Worm (Caenorhabditis elegans): ENCODE measurements around the gene rpi-2.

Gene rpi-2

ce11 chrIV:1722953-1723352 lies 11.9 kb downstream of the rpi-2 start:
- TF ChIP-seq nhr-23 (tag; optimal IDR thresholded peaks at IDR 0.05) (no peak), nhr-25 (tag; optimal IDR thresholded peaks at IDR 0.05) (peak; percentile 27), fos-1 (tag; optimal IDR thresholded peaks at IDR 0.05) (no peak), zag-1 (tag; optimal IDR thresholded peaks at IDR 0.05) (no peak), mbf-1 (tag; optimal IDR thresholded peaks at IDR 0.05) (no peak), elt-1 (tag; optimal IDR thresholded peaks at IDR 0.05) (no peak), ama-1 (optimal IDR thresholded peaks at IDR 0.05) (peak; percentile 28), C34F6.9 (tag; optimal IDR thresholded peaks at IDR 0.05) (no peak), sma-3 (GFP tag; optimal IDR thresholded peaks at IDR 0.05) (peak; percentile 40), lin-11 (tag; optimal IDR thresholded peaks at IDR 0.05) (no peak), dmd-4 (tag; optimal IDR thresholded peaks at IDR 0.05) (no peak)

ce11 chrIV:1724283-1724682 lies 13.2 kb downstream of the rpi-2 start, which contains the start of gene epic-3:
TSS of gene epic-3 (minus strand) at chrIV:1724383.
- no peak for TF ChIP-seq mab-5 (tag; optimal IDR thresholded peaks at IDR 0.05)
- no peak for TF ChIP-seq unc-55 (GFP tag; optimal IDR thresholded peaks at IDR 0.05)
- no peak for TF ChIP-seq ceh-82 (tag; optimal IDR thresholded peaks at IDR 0.05)

- TF ChIP-seq nhr-11 (tag; optimal IDR thresholded peaks at IDR 0.05) (no peak), nhr-237 (tag; optimal IDR thresholded peaks at IDR 0.05) (no peak), nhr-129 (tag; optimal IDR thresholded peaks at IDR 0.05) (no peak), Y55F3AM.14 (GFP tag; optimal IDR thresholded peaks at IDR 0.05) (no peak)
Measured at ce11 chrIV:1725888-1726287, 14.8 kb downstream of the rpi-2 start, which contains the start of gene K08D12.8. TSS of gene K08D12.8 (plus strand) at chrIV:1726188.

ce11 chrIV:1727538-1728072 lies 16.5 kb downstream of the rpi-2 start:
- no peak for TF ChIP-seq Y55F3AM.14 (GFP tag; optimal IDR thresholded peaks at IDR 0.05)
- TF ChIP-seq nhr-77 (tag; optimal IDR thresholded peaks at IDR 0.05) = no peak
- no peak for TF ChIP-seq zag-1 (tag; optimal IDR thresholded peaks at IDR 0.05)
- TF ChIP-seq ztf-11 (tag; optimal IDR thresholded peaks at IDR 0.05) = no peak
- TF ChIP-seq nhr-237 (tag; optimal IDR thresholded peaks at IDR 0.05) = no peak
- TF ChIP-seq blmp-1 (tag; optimal IDR thresholded peaks at IDR 0.05; ENCODE audit: insufficient read depth) = no peak
- TF ChIP-seq ztf-4 (tag; optimal IDR thresholded peaks at IDR 0.05) = no peak
- TF ChIP-seq ZK546.5 (tag; optimal IDR thresholded peaks at IDR 0.05) = no peak
- TF ChIP-seq nhr-25 (tag; optimal IDR thresholded peaks at IDR 0.05) = no peak
- no peak for TF ChIP-seq peb-1 (tag; optimal IDR thresholded peaks at IDR 0.05)
- no peak for TF ChIP-seq ceh-16 (tag; optimal IDR thresholded peaks at IDR 0.05)
- no peak for TF ChIP-seq sma-9 (GFP tag; optimal IDR thresholded peaks at IDR 0.05)
- no peak for TF ChIP-seq sma-9 (tag; optimal IDR thresholded peaks at IDR 0.05)
- TF ChIP-seq snpc-4 (tag; optimal IDR thresholded peaks at IDR 0.05) = no peak

- peak; percentile 33 for TF ChIP-seq lin-13 (GFP tag; optimal IDR thresholded peaks at IDR 0.05)
- peak; percentile 15 for TF ChIP-seq crh-2 (tag; optimal IDR thresholded peaks at IDR 0.05)
- TF ChIP-seq zag-1 (tag; optimal IDR thresholded peaks at IDR 0.05) = no peak
- TF ChIP-seq lin-39 (tag; optimal IDR thresholded peaks at IDR 0.05) = no peak
- no peak for TF ChIP-seq nhr-12 (tag; optimal IDR thresholded peaks at IDR 0.05)
- TF ChIP-seq gmeb-1 (tag; optimal IDR thresholded peaks at IDR 0.05) = peak; percentile 87
- TF ChIP-seq F13H6.1 (tag; optimal IDR thresholded peaks at IDR 0.05) = peak; percentile 18
- peak; percentile 46 for TF ChIP-seq nhr-25 (tag; optimal IDR thresholded peaks at IDR 0.05)
- peak; percentile 21 for TF ChIP-seq lin-11 (tag; optimal IDR thresholded peaks at IDR 0.05)
- no peak for TF ChIP-seq R02D3.7 (tag; optimal IDR thresholded peaks at IDR 0.05)
- no peak for TF ChIP-seq mdl-1 (tag; optimal IDR thresholded peaks at IDR 0.05)
- no peak for TF ChIP-seq unc-62 (GFP tag; optimal IDR thresholded peaks at IDR 0.05)
- peak; percentile 40 for TF ChIP-seq sma-3 (GFP tag; optimal IDR thresholded peaks at IDR 0.05)
- TF ChIP-seq nhr-77 (tag; optimal IDR thresholded peaks at IDR 0.05) = no peak
- peak in 1 of 2 experiments; percentile 39 for TF ChIP-seq lsy-2 (tag; optimal IDR thresholded peaks at IDR 0.05)
- no peak for TF ChIP-seq blmp-1 (tag; optimal IDR thresholded peaks at IDR 0.05; ENCODE audit: insufficient read depth)
- peak; percentile 67 for TF ChIP-seq unc-55 (GFP tag; optimal IDR thresholded peaks at IDR 0.05)
- no peak for TF ChIP-seq egl-27 (tag; optimal IDR thresholded peaks at IDR 0.05)
- no peak for TF ChIP-seq snpc-4 (tag; optimal IDR thresholded peaks at IDR 0.05)
- no peak for TF ChIP-seq nhr-237 (tag; optimal IDR thresholded peaks at IDR 0.05)
- TF ChIP-seq fos-1 (tag; optimal IDR thresholded peaks at IDR 0.05) = peak; percentile 73
- peak; percentile 38 for TF ChIP-seq C34F6.9 (tag; optimal IDR thresholded peaks at IDR 0.05)
- TF ChIP-seq nhr-23 (tag; optimal IDR thresholded peaks at IDR 0.05) = no peak
- no peak for TF ChIP-seq ceh-82 (tag; optimal IDR thresholded peaks at IDR 0.05)
- no peak for TF ChIP-seq ztf-11 (tag; optimal IDR thresholded peaks at IDR 0.05)
- TF ChIP-seq mbf-1 (tag; optimal IDR thresholded peaks at IDR 0.05) = no peak
Measured at ce11 chrIV:1738324-1738730, 27.3 kb downstream of the rpi-2 start.
